Worm (Caenorhabditis elegans): ENCODE results near the gene sec-61.G.

DNA sequence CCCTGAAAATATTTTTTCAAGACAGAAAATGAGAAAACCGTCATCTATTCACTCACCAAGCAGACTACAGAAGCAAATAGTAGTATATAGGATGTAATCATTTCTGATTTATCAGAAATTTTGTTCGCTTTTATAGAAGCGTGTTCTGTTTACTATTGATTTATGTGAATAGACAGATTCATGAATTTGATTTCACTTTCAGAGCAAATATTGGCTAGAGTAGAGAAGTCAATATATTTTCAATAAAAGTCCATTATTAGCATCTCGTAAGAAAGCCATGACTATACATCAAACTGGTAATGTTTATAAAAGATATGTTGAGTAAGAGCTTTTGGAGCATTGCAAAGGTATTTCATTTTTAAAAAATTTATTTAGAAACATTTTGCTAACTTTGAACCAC is 34.2 kb upstream of the sec-61.G start, which contains the start of gene scvp-1:
- TF ChIP-seq nhr-237 (tag; optimal IDR thresholded peaks at IDR 0.05): no peak
- TF ChIP-seq elt-1 (tag; optimal IDR thresholded peaks at IDR 0.05): no peak
- no peak for TF ChIP-seq sma-9 (GFP tag; optimal IDR thresholded peaks at IDR 0.05)
- no peak for TF ChIP-seq sma-9 (tag; optimal IDR thresholded peaks at IDR 0.05)
- no peak for TF ChIP-seq lin-13 (GFP tag; optimal IDR thresholded peaks at IDR 0.05)
